Fruit fly (Drosophila melanogaster) Kc167 (cell line): ENCODE data around the gene btn.

Source experiments
- Myc ChIP-seq: fragments of >200 bp; optimal IDR thresholded peaks from 2 replicates; lab custom pipeline; 2017; ENCODE audit warnings: missing external identifiers
- insv ChIP-seq: fragments of >200 bp; optimal IDR thresholded peaks from 3 replicates; lab custom pipeline; 2018; ENCODE audit warnings: missing external identifiers
- psq ChIP-seq: fragments of >200 bp; optimal IDR thresholded peaks from 2 replicates; lab custom pipeline; 2017; ENCODE audit warnings: missing external identifiers

DNA sequence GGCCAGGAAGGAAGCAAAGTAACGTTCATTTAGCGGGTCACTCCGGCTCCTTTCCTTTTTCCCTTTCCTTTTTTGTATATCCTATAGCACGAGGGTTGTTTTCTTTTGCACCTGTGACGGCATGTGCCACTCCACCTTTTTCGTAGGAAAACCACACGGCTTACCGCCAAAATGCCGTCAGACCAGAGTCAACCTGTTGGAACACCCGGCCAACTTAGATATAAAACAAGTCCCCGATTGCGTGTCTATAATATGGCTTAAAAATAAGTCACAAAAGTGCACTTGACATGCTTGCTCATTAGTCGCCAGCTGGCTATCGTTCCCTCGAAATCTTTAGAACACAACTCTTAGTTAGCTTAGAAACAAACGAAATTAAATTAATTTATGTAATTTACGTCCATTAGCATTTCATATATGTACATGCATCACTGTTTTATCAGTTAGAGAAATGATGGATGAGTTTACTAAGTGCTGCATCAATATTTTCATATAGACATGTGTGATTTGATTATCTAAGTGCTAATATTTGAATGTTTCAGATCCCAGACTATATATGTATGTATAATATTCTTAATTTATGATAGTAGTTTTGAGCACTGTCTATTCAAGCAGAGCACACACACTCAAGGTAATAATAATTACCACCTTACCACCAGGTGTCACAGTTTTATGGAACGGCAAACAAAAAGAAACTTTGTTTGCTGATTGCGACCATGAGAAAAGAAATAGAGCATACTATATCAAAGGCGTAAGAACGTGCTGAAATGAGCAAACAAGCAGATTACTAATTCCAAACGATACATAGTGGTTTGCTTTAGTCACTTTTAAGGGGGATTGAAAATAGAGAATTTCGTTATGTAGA, 48.4 kb upstream of the btn start:
- TF ChIP-seq Myc (lab: Kevin White, UChicago) (no peak), psq (no peak), insv (lab: Kevin White, UChicago) (no peak)
